Fruit fly (Drosophila melanogaster) whole organism, prepupa: ENCODE results near the gene CG8838.

ENCODE experiments used
- Blimp-1 ChIP-seq: fragments of 200-800 bp; sonication (Bioruptor generic); optimal IDR thresholded peaks from 3 replicates; lab custom pipeline; 2017; ENCODE audit warnings: missing biosample characterization, missing genetic modification characterization, mild to moderate bottlenecking, moderate library complexity, missing genetic modification reagents
- CG32006 ChIP-seq: fragments of 200-800 bp; sonication (Bioruptor generic); optimal IDR thresholded peaks from 3 replicates; lab custom pipeline; 2017; ENCODE audit warnings: missing biosample characterization, mild to moderate bottlenecking, missing genetic modification characterization
- CG6163 ChIP-seq: fragments of 200-800 bp; sonication (Bioruptor generic); IDR thresholded peaks from 3 replicates; pipeline ENCODE4 v1.3.6; 2022; ENCODE audit warnings: missing biosample characterization, missing genetic modification characterization
- CG9139 ChIP-seq: fragments of 200-800 bp; sonication (Bioruptor generic); optimal IDR thresholded peaks from 3 replicates; lab custom pipeline; 2017; ENCODE audit warnings: missing biosample characterization, mild to moderate bottlenecking, missing genetic modification characterization
- Sox102F ChIP-seq: fragments of 200-800 bp; sonication (Bioruptor generic); optimal IDR thresholded peaks from 2 replicates; lab custom pipeline; 2016; ENCODE audit warnings: missing biosample characterization, mild to moderate bottlenecking, missing genetic modification characterization
- dsx ChIP-seq: fragments of 200-800 bp; optimal IDR thresholded peaks from 3 replicates; lab custom pipeline; 2019; ENCODE audit warnings: missing biosample characterization, mild to moderate bottlenecking, missing genetic modification characterization, moderate library complexity; ENCODE audit not compliant: poor library complexity, severe bottlenecking
- lz ChIP-seq: fragments of 200-800 bp; sonication (Bioruptor generic); optimal IDR thresholded peaks from 3 replicates; lab custom pipeline; 2016; ENCODE audit warnings: missing biosample characterization, missing genetic modification characterization
- svp ChIP-seq: fragments of 200-800 bp; sonication (Bioruptor generic); peaks from one replicate; lab custom pipeline; 2016; ENCODE audit warnings: missing biosample characterization, missing genetic modification characterization

Gene CG8838

dm6 chr2L:3407722-3408121, 50.3 kb downstream of the CG8838 start:
- TF ChIP-seq Blimp-1 (GFP tag; lab: Kevin White, UChicago) (no peak), CG6163 (GFP tag; lab: Robert Waterston, UW) (no peak), lz (no peak), CG9139 (GFP tag; lab: Kevin White, UChicago) (no peak), dsx (GFP tag; lab: Kevin White, UChicago) (no peak), CG32006 (GFP tag; lab: Kevin White, UChicago) (no peak), Sox102F (GFP tag; lab: Kevin White, UChicago) (no peak), svp (GFP tag; lab: Kevin White, UChicago) (no peak)
